Fruit fly (Drosophila melanogaster) whole organism, embryonic: ENCODE measurements around the gene CG5910.

Source experiments
- Adf1 ChIP-seq: fragments of 200-800 bp; sonication (Bioruptor generic); IDR thresholded peaks from 2 replicates; pipeline ENCODE4 v1.3.6; 2022; ENCODE audit warnings: missing biosample characterization, missing genetic modification characterization
- Bteb2 ChIP-seq: fragments of 200-800 bp; sonication (Bioruptor generic); optimal IDR thresholded peaks from 2 replicates; lab custom pipeline; 2016; ENCODE audit warnings: missing biosample characterization, missing genetic modification characterization
- CG10274 ChIP-seq: fragments of 200-800 bp; sonication (Bioruptor generic); optimal IDR thresholded peaks from 3 replicates; lab custom pipeline; 2017; ENCODE audit warnings: missing biosample characterization, mild to moderate bottlenecking, missing genetic modification characterization
- CG10654 ChIP-seq: fragments of 200-800 bp; sonication (Bioruptor generic); optimal IDR thresholded peaks from 2 replicates; lab custom pipeline; 2016; ENCODE audit warnings: missing biosample characterization, missing genetic modification characterization
- CG10959 ChIP-seq: fragments of 200-800 bp; sonication (Bioruptor generic); IDR thresholded peaks from 2 replicates; pipeline ENCODE4 v1.3.6; 2022; ENCODE audit warnings: missing biosample characterization, missing genetic modification characterization
- CG11560 ChIP-seq: fragments of 200-800 bp; sonication (Bioruptor generic); IDR thresholded peaks from 3 replicates; pipeline ENCODE4 v1.3.6; 2022; ENCODE audit warnings: missing biosample characterization, missing genetic modification characterization
- CG13123 ChIP-seq: fragments of 200-800 bp; sonication (Bioruptor generic); optimal IDR thresholded peaks from 2 replicates; lab custom pipeline; 2016; ENCODE audit warnings: missing biosample characterization, missing genetic modification characterization
- CG13424 ChIP-seq: fragments of 200-800 bp; sonication (Bioruptor generic); optimal IDR thresholded peaks from 2 replicates; lab custom pipeline; 2019; ENCODE audit warnings: missing biosample characterization, mild to moderate bottlenecking, missing genetic modification characterization, moderate library complexity
- CG13894 ChIP-seq: fragments of 200-800 bp; sonication (Bioruptor generic); optimal IDR thresholded peaks from 3 replicates; lab custom pipeline; 2018; ENCODE audit warnings: missing biosample characterization, mild to moderate bottlenecking, missing genetic modification characterization, moderate library complexity
- CG14050 ChIP-seq: fragments of 200-800 bp; sonication (Bioruptor generic); IDR thresholded peaks from 3 replicates; pipeline ENCODE4 v1.3.6; 2022; ENCODE audit warnings: missing biosample characterization, missing genetic modification characterization
- CG17328 ChIP-seq: fragments of 200-800 bp; sonication (Bioruptor generic); IDR thresholded peaks from 2 replicates; pipeline ENCODE4 v1.3.6; 2022; ENCODE audit warnings: missing biosample characterization, missing genetic modification characterization
- CG18476 ChIP-seq: fragments of 200-800 bp; sonication (Bioruptor generic); optimal IDR thresholded peaks from 2 replicates; lab custom pipeline; 2016; ENCODE audit warnings: missing biosample characterization, mild to moderate bottlenecking, missing genetic modification characterization
- CG2202 ChIP-seq: fragments of 200-800 bp; sonication (Bioruptor generic); optimal IDR thresholded peaks from 2 replicates; lab custom pipeline; 2018; ENCODE audit warnings: missing biosample characterization, mild to moderate bottlenecking, missing genetic modification characterization
- CG3281 ChIP-seq: fragments of 200-800 bp; sonication (Bioruptor generic); optimal IDR thresholded peaks from 3 replicates; lab custom pipeline; 2017; ENCODE audit warnings: missing biosample characterization, mild to moderate bottlenecking, missing genetic modification characterization
- CG33213 ChIP-seq: fragments of 200-800 bp; sonication (Bioruptor generic); optimal IDR thresholded peaks from 3 replicates; lab custom pipeline; 2016; ENCODE audit warnings: missing biosample characterization, missing genetic modification characterization
- CG43689 ChIP-seq: fragments of 200-800 bp; sonication (Bioruptor generic); IDR thresholded peaks from 2 replicates; pipeline ENCODE4 v1.3.6; 2022; ENCODE audit warnings: missing biosample characterization, missing genetic modification characterization
- CG4424 ChIP-seq: fragments of 200-800 bp; sonication (Bioruptor generic); optimal IDR thresholded peaks from 3 replicates; lab custom pipeline; 2016; ENCODE audit warnings: missing biosample characterization, missing genetic modification characterization
- CG7372 ChIP-seq: fragments of 200-800 bp; sonication (Bioruptor generic); IDR thresholded peaks from 2 replicates; pipeline ENCODE4 v1.3.6; 2022; ENCODE audit warnings: missing biosample characterization, missing genetic modification characterization
- CG9727 ChIP-seq: fragments of 200-800 bp; sonication (Bioruptor generic); optimal IDR thresholded peaks from 3 replicates; lab custom pipeline; 2017; ENCODE audit warnings: missing biosample characterization, mild to moderate bottlenecking, missing genetic modification characterization
- CG9932 ChIP-seq: fragments of 200-800 bp; sonication (Bioruptor generic); IDR thresholded peaks from 2 replicates; pipeline ENCODE4 v1.3.6; 2022; ENCODE audit warnings: missing biosample characterization, missing genetic modification characterization
- CoRest ChIP-seq: fragments of 200-800 bp; sonication (Bioruptor generic); optimal IDR thresholded peaks from 3 replicates; lab custom pipeline; 2018; ENCODE audit warnings: missing biosample characterization, mild to moderate bottlenecking, missing genetic modification characterization, moderate library complexity
- D19B ChIP-seq: fragments of 200-800 bp; sonication (Bioruptor generic); optimal IDR thresholded peaks from 2 replicates; lab custom pipeline; 2017; ENCODE audit warnings: missing biosample characterization, mild to moderate bottlenecking, missing genetic modification characterization
- Dek ChIP-seq: fragments of 200-800 bp; sonication (Bioruptor generic); optimal IDR thresholded peaks from 3 replicates; lab custom pipeline; 2019; ENCODE audit warnings: missing biosample characterization, mild to moderate bottlenecking, missing genetic modification characterization, moderate library complexity
- Dip2 ChIP-seq: fragments of 200-800 bp; sonication (Bioruptor generic); IDR thresholded peaks from 2 replicates; pipeline ENCODE4 v1.3.6; 2022; ENCODE audit warnings: missing biosample characterization, missing genetic modification characterization
- Dip3 ChIP-seq: fragments of 200-800 bp; sonication (Bioruptor generic); optimal IDR thresholded peaks from 3 replicates; lab custom pipeline; 2016; ENCODE audit warnings: missing biosample characterization, missing genetic modification characterization
- Fer2 ChIP-seq: fragments of 200-800 bp; sonication (Bioruptor generic); optimal IDR thresholded peaks from 2 replicates; lab custom pipeline; 2018; ENCODE audit warnings: missing biosample characterization, mild to moderate bottlenecking, missing genetic modification characterization, moderate library complexity
- HLH54F ChIP-seq: fragments of 200-800 bp; sonication (Bioruptor generic); optimal IDR thresholded peaks from 3 replicates; lab custom pipeline; 2016; ENCODE audit warnings: missing biosample characterization, missing genetic modification characterization
- Nf-YB ChIP-seq: fragments of 200-800 bp; sonication (Bioruptor generic); optimal IDR thresholded peaks from 3 replicates; lab custom pipeline; 2019; ENCODE audit warnings: missing biosample characterization, mild to moderate bottlenecking, missing genetic modification characterization, moderate library complexity
- Ssrp ChIP-seq: fragments of 200-800 bp; sonication (Bioruptor generic); optimal IDR thresholded peaks from 2 replicates; lab custom pipeline; 2018; ENCODE audit warnings: missing biosample characterization, mild to moderate bottlenecking, missing genetic modification characterization, moderate library complexity
- Taf1 ChIP-seq: fragments of 200-800 bp; sonication (Bioruptor generic); IDR thresholded peaks from 2 replicates; pipeline ENCODE4 v1.3.6; 2022; ENCODE audit warnings: missing biosample characterization, missing genetic modification characterization
- Vsx1 ChIP-seq: fragments of 200-800 bp; sonication (Bioruptor generic); optimal IDR thresholded peaks from 2 replicates; lab custom pipeline; 2017; ENCODE audit warnings: missing biosample characterization, mild to moderate bottlenecking, missing genetic modification characterization, missing genetic modification reagents
- ap ChIP-seq: fragments of 200-800 bp; sonication (Bioruptor generic); IDR thresholded peaks from 2 replicates; pipeline ENCODE4 v1.3.6; 2022; ENCODE audit warnings: missing biosample characterization, missing genetic modification characterization
- az2 ChIP-seq: fragments of 200-800 bp; sonication (Bioruptor generic); optimal IDR thresholded peaks from 3 replicates; lab custom pipeline; 2016; ENCODE audit warnings: missing biosample characterization, missing genetic modification characterization
- bab2 ChIP-seq: fragments of 200-800 bp; sonication (Bioruptor generic); optimal IDR thresholded peaks from 2 replicates; lab custom pipeline; 2016; ENCODE audit warnings: missing biosample characterization, missing genetic modification characterization
- br ChIP-seq: fragments of >200 bp; optimal IDR thresholded peaks from 2 replicates; lab custom pipeline; 2017
- crp ChIP-seq, 2 experiments: fragments of 200-800 bp; sonication (Bioruptor generic); optimal IDR thresholded peaks; 2 replicates in 1 of 2; 3 replicates in 1 of 2; lab custom pipeline; 2017; ENCODE audit warnings: missing biosample characterization in 2 of 2, missing genetic modification characterization in 2 of 2, mild to moderate bottlenecking in 1 of 2, moderate library complexity in 1 of 2
- esg ChIP-seq: fragments of 200-800 bp; sonication (Bioruptor generic); conservative IDR thresholded peaks from 2 replicates; pipeline ENCODE4 v1.3.6; 2022; ENCODE audit warnings: missing biosample characterization, missing genetic modification characterization
- fru ChIP-seq: fragments of >200 bp; optimal IDR thresholded peaks from 2 replicates; lab custom pipeline; 2017
- gce ChIP-seq: fragments of 200-800 bp; sonication (Bioruptor generic); IDR thresholded peaks from 3 replicates; pipeline ENCODE4 v1.3.6; 2022; ENCODE audit warnings: missing biosample characterization, missing genetic modification characterization
- kah ChIP-seq: fragments of 200-800 bp; sonication (Bioruptor generic); optimal IDR thresholded peaks from 2 replicates; lab custom pipeline; 2018; ENCODE audit warnings: missing biosample characterization, mild to moderate bottlenecking, missing genetic modification characterization
- lmd ChIP-seq: fragments of 200-800 bp; sonication (Bioruptor generic); IDR thresholded peaks from 2 replicates; pipeline ENCODE4 v1.3.6; 2022; ENCODE audit warnings: missing biosample characterization, missing genetic modification characterization
- nmo ChIP-seq: fragments of 200-800 bp; sonication (Bioruptor generic); optimal IDR thresholded peaks from 2 replicates; lab custom pipeline; 2018; ENCODE audit warnings: missing biosample characterization, mild to moderate bottlenecking, missing genetic modification characterization, moderate library complexity
- odd ChIP-seq: fragments of 200-800 bp; sonication (Bioruptor generic); optimal IDR thresholded peaks from 2 replicates; lab custom pipeline; 2017; ENCODE audit warnings: missing biosample characterization, mild to moderate bottlenecking, missing genetic modification characterization
- org-1 ChIP-seq: fragments of 200-800 bp; sonication (Bioruptor generic); optimal IDR thresholded peaks from 2 replicates; lab custom pipeline; 2017; ENCODE audit warnings: missing biosample characterization, missing genetic modification characterization
- pita ChIP-seq: fragments of 200-800 bp; sonication (Bioruptor generic); optimal IDR thresholded peaks from 2 replicates; lab custom pipeline; 2017; ENCODE audit warnings: missing biosample characterization, mild to moderate bottlenecking, missing genetic modification characterization
- run ChIP-seq: fragments of 200-800 bp; sonication (Bioruptor generic); optimal IDR thresholded peaks from 3 replicates; lab custom pipeline; 2018; ENCODE audit warnings: missing biosample characterization, mild to moderate bottlenecking, missing genetic modification characterization
- schlank ChIP-seq: fragments of 200-800 bp; sonication (Bioruptor generic); optimal IDR thresholded peaks from 2 replicates; lab custom pipeline; 2018; ENCODE audit warnings: missing biosample characterization, mild to moderate bottlenecking, missing genetic modification characterization
- sens ChIP-seq: fragments of 200-800 bp; sonication (Bioruptor generic); peaks from one replicate; lab custom pipeline; 2016; ENCODE audit warnings: missing biosample characterization, missing genetic modification characterization
- sens-2 ChIP-seq: fragments of 200-800 bp; sonication (Bioruptor generic); IDR thresholded peaks from 2 replicates; pipeline ENCODE4 v1.3.6; 2022; ENCODE audit warnings: missing biosample characterization, missing genetic modification characterization
- twi ChIP-seq: fragments of 200-800 bp; optimal IDR thresholded peaks from 2 replicates; lab custom pipeline; 2019; ENCODE audit warnings: missing biosample characterization, mild to moderate bottlenecking, missing genetic modification characterization, moderate library complexity

The CG5910 gene

dm6 chr3L:20441632-20442469, at the start of gene CG5910 (continued):
- TF ChIP-seq Ssrp (tag; lab: Kevin White, UChicago) (peak; percentile 92), HLH54F (GFP tag; lab: Kevin White, UChicago) (peak; percentile 21), nmo (GFP tag; lab: Kevin White, UChicago) (peak; percentile 95), lmd (peak; percentile 84), Dek (tag; lab: Kevin White, UChicago) (peak; percentile 89), esg (GFP tag; lab: Robert Waterston, UW) (peak; percentile 70), run (tag; lab: Kevin White, UChicago) (peak; percentile 84), CG2202 (tag; lab: Kevin White, UChicago) (peak; percentile 68), CG14050 (GFP tag; lab: Robert Waterston, UW) (peak; percentile 54; the same call in 1 of the 3 replicates), CG3281 (peak; percentile 93), bab2 (GFP tag; lab: Kevin White, UChicago) (peak; percentile 7), Vsx1 (GFP tag; lab: Kevin White, UChicago) (no peak), CG10654 (GFP tag; lab: Kevin White, UChicago) (peak; percentile 76), CG7372 (GFP tag; lab: Robert Waterston, UW) (peak; percentile 53; the same call in 1 of the 2 replicates), CoRest (tag; lab: Kevin White, UChicago) (peak; percentile 95), ap (GFP tag; lab: Robert Waterston, UW) (peak; percentile 78), sens (GFP tag; lab: Kevin White, UChicago) (peak; percentile 81), CG9727 (GFP tag; lab: Kevin White, UChicago) (peak; percentile 95), br (lab: Kevin White, UChicago) (no peak), CG13424 (peak; percentile 94), odd (GFP tag; lab: Kevin White, UChicago) (peak; percentile 87), crp (GFP tag; optimal IDR thresholded peaks at IDR 0.05; lab: Kevin White, UChicago) (peak in 1 of 2 experiments; percentile 38), CG10959 (peak; percentile 43), CG33213 (GFP tag; lab: Kevin White, UChicago) (no peak), gce (0 out of 3 replicates have a peak, but pooled peaks have one; percentile 52), pita (no peak), CG11560 (peak; percentile 72; the same call in 2 of the 3 replicates), Bteb2 (GFP tag; lab: Kevin White, UChicago) (peak; percentile 48), CG4424 (GFP tag; lab: Kevin White, UChicago) (peak; percentile 88), CG13894 (peak; percentile 87), CG17328 (GFP tag; lab: Robert Waterston, UW) (peak; percentile 69; the same call in 1 of the 2 replicates), Dip2 (GFP tag; lab: Robert Waterston, UW) (no peak), org-1 (GFP tag; lab: Kevin White, UChicago) (peak; percentile 86), D19B (GFP tag; lab: Kevin White, UChicago) (peak; percentile 77), Fer2 (tag; lab: Kevin White, UChicago) (peak; percentile 74), sens-2 (GFP tag; lab: Robert Waterston, UW) (peak; percentile 56), CG9932 (GFP tag; lab: Robert Waterston, UW) (peak; percentile 65), schlank (tag; lab: Kevin White, UChicago) (peak; percentile 32), Dip3 (GFP tag; lab: Kevin White, UChicago) (no peak), az2 (GFP tag; lab: Kevin White, UChicago) (peak; percentile 82), twi (tag; lab: Kevin White, UChicago) (peak; percentile 80), Nf-YB (GFP tag; lab: Kevin White, UChicago) (peak; percentile 77), CG43689 (GFP tag; lab: Robert Waterston, UW) (peak; percentile 56; the same call in 1 of the 2 replicates), fru (no peak), Adf1 (GFP tag; lab: Robert Waterston, UW) (0 out of 2 replicates have a peak, but pooled peaks have one; percentile 44), CG18476 (peak; percentile 66), kah (GFP tag; lab: Kevin White, UChicago) (peak; percentile 69), CG13123 (GFP tag; lab: Kevin White, UChicago) (peak; percentile 76), Taf1 (GFP tag; lab: Robert Waterston, UW) (peak; percentile 67), CG10274 (GFP tag; lab: Kevin White, UChicago) (peak; percentile 58)
